ENCODE assay signal across 1 fruit fly cellular context in genomic region chr3R:9563240-9563992, dm6.
TF ChIP-seq lines count a peak whose summit lies in the region.

Gene CG9393 (minus strand): TSS chr3R:9563673.
Gene Vps45 (plus strand): TSS chr3R:9563924.

TF ChIP-seq in whole organism, embryonic, 481 proteins besides CTCF, POLR2A, EP300 and RAD21 (continued from another document):
- TF ChIP-seq ro (GFP tag; IDR thresholded peaks at IDR 0.05; lab: Robert Waterston, UW) (no peak), Hand (GFP tag; optimal IDR thresholded peaks at IDR 0.05; lab: Kevin White, UChicago) (no peak), CG5953 (GFP tag; IDR thresholded peaks at IDR 0.05; lab: Robert Waterston, UW) (no peak), nerfin-1 (tag; optimal IDR thresholded peaks at IDR 0.05; lab: Kevin White, UChicago) (peak; percentile 49), org-1 (GFP tag; optimal IDR thresholded peaks at IDR 0.05; lab: Kevin White, UChicago) (no peak), salm (tag; optimal IDR thresholded peaks at IDR 0.05; lab: Kevin White, UChicago) (no peak), CG3407 (GFP tag; optimal IDR thresholded peaks at IDR 0.05; lab: Kevin White, UChicago) (no peak), Scr (GFP tag; IDR thresholded peaks at IDR 0.05; lab: Robert Waterston, UW; ENCODE audit: partially characterized antibody) (peak; percentile 94), CG2199 (GFP tag; IDR thresholded peaks at IDR 0.05; lab: Robert Waterston, UW) (no peak), amos (GFP tag; IDR thresholded peaks at IDR 0.05; lab: Robert Waterston, UW; ENCODE audit: partially characterized antibody) (peak; percentile 94), jumu (GFP tag; optimal IDR thresholded peaks at IDR 0.05; lab: Kevin White, UChicago) (peak; percentile 62), dmrt11E (tag; optimal IDR thresholded peaks at IDR 0.05; lab: Kevin White, UChicago) (peak; percentile 59), CG5245 (GFP tag; optimal IDR thresholded peaks at IDR 0.05; lab: Kevin White, UChicago) (peak; percentile 10), CG6765 (GFP tag; optimal IDR thresholded peaks at IDR 0.05; lab: Kevin White, UChicago) (no peak), pnt (GFP tag; optimal IDR thresholded peaks at IDR 0.05; lab: Kevin White, UChicago) (peak; percentile 50), fru (optimal IDR thresholded peaks at IDR 0.05; lab: Kevin White, UChicago) (no peak), HLHmδ (GFP tag; optimal IDR thresholded peaks at IDR 0.05; lab: Kevin White, UChicago) (no peak), hth (optimal IDR thresholded peaks at IDR 0.05; lab: Kevin White, UChicago) (no peak), Fer3 (tag; optimal IDR thresholded peaks at IDR 0.05; lab: Kevin White, UChicago) (peak; percentile 41), CG17361 (GFP tag; IDR thresholded peaks at IDR 0.05; lab: Robert Waterston, UW) (peak; percentile 79), ci (GFP tag; IDR thresholded peaks at IDR 0.05; lab: Robert Waterston, UW) (no peak), Kr (GFP tag; optimal IDR thresholded peaks at IDR 0.05; lab: Kevin White, UChicago) (no peak), CG15479 (GFP tag; optimal IDR thresholded peaks at IDR 0.05; lab: Kevin White, UChicago) (no peak), gcm (GFP tag; optimal IDR thresholded peaks at IDR 0.05; lab: Kevin White, UChicago) (no peak), Spps (tag; optimal IDR thresholded peaks at IDR 0.05; lab: Kevin White, UChicago) (no peak), CG4424 (GFP tag; optimal IDR thresholded peaks at IDR 0.05; lab: Kevin White, UChicago) (peak; percentile 66), CG1647 (GFP tag; optimal IDR thresholded peaks at IDR 0.05; lab: Kevin White, UChicago) (peak; percentile 45), dm (GFP tag; optimal IDR thresholded peaks at IDR 0.05; lab: Kevin White, UChicago) (peak; percentile 76), zfh2 (GFP tag; optimal IDR thresholded peaks at IDR 0.05; lab: Kevin White, UChicago) (peak; percentile 79), unc-4 (GFP tag; IDR thresholded peaks at IDR 0.05; lab: Robert Waterston, UW; ENCODE audit: partially characterized antibody) (peak; percentile 97), Side (GFP tag; optimal IDR thresholded peaks at IDR 0.05; lab: Kevin White, UChicago) (peak; percentile 23), CG13424 (tag; optimal IDR thresholded peaks at IDR 0.05; lab: Kevin White, UChicago) (peak; percentile 74)
